Worm (Caenorhabditis elegans) whole organism, mixed stage, embryonic: ENCODE measurements around the gene cul-4.

ENCODE experiments used
- M03D4.4 ChIP-seq: sonication (generic microtip); optimal IDR thresholded peaks from 2 replicates; lab custom pipeline; 2017; ENCODE audit warnings: mild to moderate bottlenecking, missing genetic modification characterization, missing compliant biosample characterization
- bed-3 ChIP-seq: fragments of 200-800 bp; sonication (Bioruptor generic); optimal IDR thresholded peaks from 3 replicates; lab custom pipeline; 2018; ENCODE audit warnings: mild to moderate bottlenecking, missing genetic modification characterization, moderate library complexity, missing compliant biosample characterization
- blmp-1 ChIP-seq: fragments of 150-350 bp; optimal IDR thresholded peaks from 2 replicates; lab custom pipeline; 2014; ENCODE audit warnings: missing biosample characterization, missing genetic modification characterization
- ceh-39 ChIP-seq: fragments of 150-350 bp; optimal IDR thresholded peaks from 2 replicates; lab custom pipeline; 2014; ENCODE audit warnings: missing biosample characterization, missing genetic modification characterization
- ceh-43 ChIP-seq: fragments of 200-800 bp; sonication (Bioruptor generic); optimal IDR thresholded peaks from 2 replicates; lab custom pipeline; 2018; ENCODE audit warnings: mild to moderate bottlenecking, missing genetic modification characterization, moderate library complexity, missing compliant biosample characterization
- ceh-83 ChIP-seq: fragments of 200-800 bp; sonication (Bioruptor generic); optimal IDR thresholded peaks from 2 replicates; lab custom pipeline; 2018; ENCODE audit warnings: mild to moderate bottlenecking, missing genetic modification characterization, missing compliant biosample characterization
- cnd-1 ChIP-seq: fragments of 200-800 bp; sonication (Bioruptor generic); optimal IDR thresholded peaks from 2 replicates; lab custom pipeline; 2018; ENCODE audit warnings: mild to moderate bottlenecking, missing genetic modification characterization, missing compliant biosample characterization
- elt-1 ChIP-seq: sonication (generic microtip); optimal IDR thresholded peaks from 2 replicates; lab custom pipeline; 2017; ENCODE audit warnings: missing genetic modification characterization, mild to moderate bottlenecking, missing compliant biosample characterization, antibody characterized with exemption, moderate library complexity, borderline replicate concordance; ENCODE audit not compliant: insufficient read depth
- elt-3 ChIP-seq: fragments of 150-350 bp; optimal IDR thresholded peaks from 2 replicates; lab custom pipeline; 2014; ENCODE audit warnings: missing biosample characterization, missing genetic modification characterization
- flh-1 ChIP-seq: fragments of 200-800 bp; sonication (Bioruptor generic); optimal IDR thresholded peaks from 2 replicates; lab custom pipeline; 2018; ENCODE audit warnings: mild to moderate bottlenecking, missing genetic modification characterization, moderate library complexity, missing compliant biosample characterization
- ham-2 ChIP-seq: fragments of 200-800 bp; sonication (Bioruptor generic); optimal IDR thresholded peaks from 2 replicates; lab custom pipeline; 2018; ENCODE audit warnings: mild to moderate bottlenecking, missing genetic modification characterization, missing compliant biosample characterization
- hlh-1 ChIP-seq: fragments of 150-350 bp; optimal IDR thresholded peaks from 2 replicates; lab custom pipeline; 2014; ENCODE audit warnings: missing biosample characterization, missing genetic modification reagents, missing genetic modification characterization
- lin-13 ChIP-seq: fragments of 150-350 bp; optimal IDR thresholded peaks from 2 replicates; lab custom pipeline; 2014; ENCODE audit warnings: missing biosample characterization, missing genetic modification characterization
- lin-32 ChIP-seq: fragments of 200-800 bp; sonication (Bioruptor generic); optimal IDR thresholded peaks from 2 replicates; lab custom pipeline; 2018; ENCODE audit warnings: mild to moderate bottlenecking, missing genetic modification characterization, missing compliant biosample characterization
- lsy-2 ChIP-seq: fragments of 150-350 bp; optimal IDR thresholded peaks from 2 replicates; lab custom pipeline; 2014; ENCODE audit warnings: missing biosample characterization, missing genetic modification characterization
- mab-5 ChIP-seq: fragments of 150-350 bp; optimal IDR thresholded peaks from 2 replicates; lab custom pipeline; 2014; ENCODE audit warnings: missing biosample characterization, missing genetic modification characterization
- mep-1 ChIP-seq: fragments of 150-350 bp; optimal IDR thresholded peaks from 2 replicates; lab custom pipeline; 2017; ENCODE audit warnings: missing biosample characterization, missing genetic modification reagents, missing genetic modification characterization, inconsistent platforms
- nhr-12 ChIP-seq: fragments of 150-350 bp; optimal IDR thresholded peaks from 2 replicates; lab custom pipeline; 2014; ENCODE audit warnings: missing biosample characterization, missing genetic modification characterization
- nhr-237 ChIP-seq: fragments of 150-350 bp; optimal IDR thresholded peaks from 2 replicates; lab custom pipeline; 2014; ENCODE audit warnings: missing biosample characterization, missing genetic modification characterization
- nhr-76 ChIP-seq: sonication (generic microtip); optimal IDR thresholded peaks from 2 replicates; lab custom pipeline; 2017; ENCODE audit warnings: missing biosample characterization, missing genetic modification characterization
- pha-4 ChIP-seq: fragments of 150-350 bp; optimal IDR thresholded peaks from 2 replicates; lab custom pipeline; 2018; ENCODE audit warnings: missing biosample characterization, missing genetic modification reagents, missing genetic modification characterization
- sem-2 ChIP-seq: fragments of 200-800 bp; sonication (Bioruptor generic); optimal IDR thresholded peaks from 2 replicates; lab custom pipeline; 2018; ENCODE audit warnings: mild to moderate bottlenecking, missing genetic modification characterization, missing compliant biosample characterization
- snpc-4 ChIP-seq: fragments of 150-350 bp; optimal IDR thresholded peaks from 2 replicates; lab custom pipeline; 2014; ENCODE audit warnings: missing biosample characterization, missing genetic modification characterization
- sptf-1 ChIP-seq: sonication (generic microtip); optimal IDR thresholded peaks from 2 replicates; lab custom pipeline; 2017; ENCODE audit warnings: mild to moderate bottlenecking, missing genetic modification characterization, moderate library complexity, missing compliant biosample characterization
- tbx-8 ChIP-seq: fragments of 200-800 bp; sonication (Bioruptor generic); optimal IDR thresholded peaks from 2 replicates; lab custom pipeline; 2018; ENCODE audit warnings: mild to moderate bottlenecking, missing genetic modification characterization, moderate library complexity, missing compliant biosample characterization
- unc-120 ChIP-seq: sonication (generic microtip); optimal IDR thresholded peaks from 2 replicates; lab custom pipeline; 2017; ENCODE audit warnings: missing genetic modification characterization, missing compliant biosample characterization; ENCODE audit not compliant: poor library complexity, severe bottlenecking
- unc-39 ChIP-seq: fragments of 150-350 bp; optimal IDR thresholded peaks from 2 replicates; lab custom pipeline; 2014; ENCODE audit warnings: missing biosample characterization, missing genetic modification characterization
- unc-62 ChIP-seq: fragments of 150-350 bp; optimal IDR thresholded peaks from 2 replicates; lab custom pipeline; 2014; ENCODE audit warnings: missing biosample characterization, missing genetic modification reagents, missing genetic modification characterization
- zip-8 ChIP-seq: fragments of 150-350 bp; optimal IDR thresholded peaks from 2 replicates; lab custom pipeline; 2014; ENCODE audit warnings: missing biosample characterization, missing genetic modification characterization

cul-4 gene

ce11 chrII:7301670-7302151 is at the start of gene cul-4:
cul-4 (plus strand) TSS chrII:7302101.
- no peak for TF ChIP-seq sem-2 (GFP tag; lab: Kevin White, UChicago)
- TF ChIP-seq pha-4 (tag; lab: Kevin White, UChicago) = peak; percentile 48
- TF ChIP-seq nhr-237 = no peak
- peak; percentile 33 for TF ChIP-seq M03D4.4 (tag; lab: Kevin White, UChicago)
- peak; percentile 29 for TF ChIP-seq mep-1 (tag; lab: Kevin White, UChicago)
- peak; percentile 32 for TF ChIP-seq cnd-1
- peak; percentile 0 for TF ChIP-seq hlh-1 (tag; lab: Kevin White, UChicago)
- TF ChIP-seq lin-13 (tag; lab: Kevin White, UChicago) = peak; percentile 50

- TF ChIP-seq sem-2 (GFP tag; lab: Kevin White, UChicago) (no peak), ceh-43 (no peak), bed-3 (GFP tag; lab: Kevin White, UChicago) (no peak), flh-1 (GFP tag; lab: Kevin White, UChicago) (no peak), zip-8 (tag; lab: Kevin White, UChicago) (no peak), unc-120 (tag; lab: Kevin White, UChicago) (no peak), lin-32 (GFP tag; lab: Kevin White, UChicago) (no peak)
Measured at ce11 chrII:7253073-7253472, 48.8 kb upstream of the cul-4 start, which contains the start of gene lsm-4. lsm-4 (minus strand) TSS chrII:7253163.

- TF ChIP-seq ceh-83 (GFP tag; lab: Kevin White, UChicago) (no peak), M03D4.4 (tag; lab: Kevin White, UChicago) (no peak), pha-4 (tag; lab: Kevin White, UChicago) (no peak), elt-3 (no peak), cnd-1 (no peak), mep-1 (tag; lab: Kevin White, UChicago) (no peak), unc-39 (tag; lab: Kevin White, UChicago) (no peak), nhr-12 (tag; lab: Kevin White, UChicago) (no peak), ceh-39 (tag; lab: Kevin White, UChicago) (no peak), sptf-1 (tag; lab: Kevin White, UChicago) (no peak), zip-8 (tag; lab: Kevin White, UChicago) (no peak), ceh-43 (no peak), tbx-8 (GFP tag; lab: Kevin White, UChicago) (no peak), bed-3 (GFP tag; lab: Kevin White, UChicago) (no peak), lsy-2 (tag; lab: Kevin White, UChicago) (no peak), unc-62 (GFP tag; lab: Kevin White, UChicago) (no peak), mab-5 (tag; lab: Kevin White, UChicago) (no peak), ham-2 (no peak), sem-2 (GFP tag; lab: Kevin White, UChicago) (no peak), lin-13 (tag; lab: Kevin White, UChicago) (no peak)
Measured at ce11 chrII:7255614-7256162, 46.2 kb upstream of the cul-4 start, which contains the start of gene F32A5.8. F32A5.8 (plus strand) TSS chrII:7256112.

- TF ChIP-seq cnd-1 (no peak), unc-39 (tag; lab: Kevin White, UChicago) (no peak), unc-62 (GFP tag; lab: Kevin White, UChicago) (no peak), snpc-4 (tag; lab: Kevin White, UChicago) (no peak)
Measured at ce11 chrII:7261854-7262253, 40.0 kb upstream of the cul-4 start, which contains the start of gene C30G12.4. C30G12.4 (plus strand) TSS chrII:7262154.

ce11 chrII:7264675-7265074 is 37.2 kb upstream of the cul-4 start:
- TF ChIP-seq ceh-43 (no peak), elt-1 (tag; lab: Kevin White, UChicago) (no peak)

- no peak for TF ChIP-seq blmp-1 (tag; lab: Kevin White, UChicago)
- TF ChIP-seq unc-120 (tag; lab: Kevin White, UChicago) = no peak
- no peak for TF ChIP-seq nhr-76 (tag; lab: Kevin White, UChicago)
- TF ChIP-seq bed-3 (GFP tag; lab: Kevin White, UChicago) = no peak
- TF ChIP-seq nhr-12 (tag; lab: Kevin White, UChicago) = no peak
- no peak for TF ChIP-seq unc-39 (tag; lab: Kevin White, UChicago)
- no peak for TF ChIP-seq elt-3
- TF ChIP-seq sem-2 (GFP tag; lab: Kevin White, UChicago) = no peak
- TF ChIP-seq zip-8 (tag; lab: Kevin White, UChicago) = no peak
- TF ChIP-seq lin-13 (tag; lab: Kevin White, UChicago) = no peak
- no peak for TF ChIP-seq nhr-237
Measured at ce11 chrII:7269783-7270182, 32.1 kb upstream of the cul-4 start.
